Fruit fly (Drosophila melanogaster) whole organism, embryonic: ENCODE measurements around the gene CG7094.

Source experiments
- Abd-B ChIP-seq: fragments of 200-800 bp; sonication (Bioruptor generic); optimal IDR thresholded peaks from 2 replicates; lab custom pipeline; 2018; ENCODE audit warnings: missing biosample characterization, mild to moderate bottlenecking, missing genetic modification characterization, moderate library complexity
- Ada2b ChIP-seq: fragments of 200-800 bp; sonication (Bioruptor generic); IDR thresholded peaks from 2 replicates; pipeline ENCODE4 v1.3.6; 2022; ENCODE audit warnings: missing biosample characterization, missing genetic modification characterization
- Atf-2 ChIP-seq: fragments of 200-800 bp; sonication (Bioruptor generic); optimal IDR thresholded peaks from 2 replicates; lab custom pipeline; 2016; ENCODE audit warnings: missing biosample characterization, missing genetic modification characterization
- Bgb ChIP-seq: fragments of 200-800 bp; sonication (Bioruptor generic); IDR thresholded peaks from 2 replicates; pipeline ENCODE4 v1.3.6; 2022; ENCODE audit warnings: missing biosample characterization, missing genetic modification characterization; ENCODE audit not compliant: partially characterized antibody
- Bteb2 ChIP-seq: fragments of 200-800 bp; sonication (Bioruptor generic); optimal IDR thresholded peaks from 2 replicates; lab custom pipeline; 2016; ENCODE audit warnings: missing biosample characterization, missing genetic modification characterization
- CG12219 ChIP-seq: fragments of 200-800 bp; sonication (Bioruptor generic); optimal IDR thresholded peaks from 3 replicates; lab custom pipeline; 2018; ENCODE audit warnings: missing biosample characterization, mild to moderate bottlenecking, missing genetic modification characterization
- CG12391 ChIP-seq: fragments of 200-800 bp; sonication (Bioruptor generic); optimal IDR thresholded peaks from 3 replicates; lab custom pipeline; 2018; ENCODE audit warnings: missing biosample characterization, mild to moderate bottlenecking, missing genetic modification characterization, moderate library complexity
- CG14014 ChIP-seq: fragments of 200-800 bp; sonication (Bioruptor generic); IDR thresholded peaks from 2 replicates; pipeline ENCODE4 v1.3.6; 2022; ENCODE audit warnings: missing biosample characterization, missing genetic modification characterization
- CG1602 ChIP-seq: fragments of 200-800 bp; sonication (Bioruptor generic); optimal IDR thresholded peaks from 3 replicates; lab custom pipeline; 2016; ENCODE audit warnings: missing biosample characterization, missing genetic modification characterization
- CG1603 ChIP-seq: fragments of 200-800 bp; sonication (Bioruptor generic); optimal IDR thresholded peaks from 2 replicates; lab custom pipeline; 2019; ENCODE audit warnings: missing biosample characterization, mild to moderate bottlenecking, missing genetic modification characterization, moderate library complexity
- CG17186 ChIP-seq: fragments of 200-800 bp; sonication (Bioruptor generic); optimal IDR thresholded peaks from 3 replicates; lab custom pipeline; 2017; ENCODE audit warnings: missing biosample characterization, missing genetic modification reagents, missing genetic modification characterization
- CG17361 ChIP-seq: fragments of 200-800 bp; sonication (Bioruptor generic); IDR thresholded peaks from 3 replicates; pipeline ENCODE4 v1.3.6; 2022; ENCODE audit warnings: missing biosample characterization, missing genetic modification characterization
- CG17385 ChIP-seq: fragments of 200-800 bp; sonication (Bioruptor generic); optimal IDR thresholded peaks from 3 replicates; lab custom pipeline; 2018; ENCODE audit warnings: missing biosample characterization, mild to moderate bottlenecking, missing genetic modification characterization
- CG17568 ChIP-seq: fragments of 200-800 bp; sonication (Bioruptor generic); optimal IDR thresholded peaks from 2 replicates; lab custom pipeline; 2018; ENCODE audit warnings: missing biosample characterization, mild to moderate bottlenecking, missing genetic modification characterization, moderate library complexity
- CG18262 ChIP-seq: fragments of 200-800 bp; optimal IDR thresholded peaks from 3 replicates; lab custom pipeline; 2019; ENCODE audit warnings: missing biosample characterization, mild to moderate bottlenecking, missing genetic modification characterization, moderate library complexity
- CG2120 ChIP-seq: fragments of 200-800 bp; sonication (Bioruptor generic); optimal IDR thresholded peaks from 3 replicates; lab custom pipeline; 2016; ENCODE audit warnings: missing biosample characterization, missing genetic modification characterization
- CG2712 ChIP-seq: fragments of 200-800 bp; optimal IDR thresholded peaks from 3 replicates; lab custom pipeline; 2019; ENCODE audit warnings: missing biosample characterization, mild to moderate bottlenecking, missing genetic modification characterization, moderate library complexity
- CG30431 ChIP-seq: fragments of 200-800 bp; sonication (Bioruptor generic); optimal IDR thresholded peaks from 2 replicates; lab custom pipeline; 2017; ENCODE audit warnings: missing biosample characterization, missing genetic modification characterization
- CG31388 ChIP-seq: fragments of 200-800 bp; sonication (Bioruptor generic); optimal IDR thresholded peaks from 2 replicates; lab custom pipeline; 2016; ENCODE audit warnings: missing biosample characterization, missing genetic modification characterization
- CG33557 ChIP-seq: fragments of 200-800 bp; sonication (Bioruptor generic); optimal IDR thresholded peaks from 2 replicates; lab custom pipeline; 2019; ENCODE audit warnings: missing biosample characterization, mild to moderate bottlenecking, missing genetic modification characterization, moderate library complexity
- CG4424 ChIP-seq: fragments of 200-800 bp; sonication (Bioruptor generic); optimal IDR thresholded peaks from 3 replicates; lab custom pipeline; 2016; ENCODE audit warnings: missing biosample characterization, missing genetic modification characterization
- CG7556 ChIP-seq: fragments of 200-800 bp; sonication (Bioruptor generic); optimal IDR thresholded peaks from 2 replicates; lab custom pipeline; 2017; ENCODE audit warnings: missing biosample characterization, mild to moderate bottlenecking, missing genetic modification characterization
- CG8290 ChIP-seq, 3 experiments: fragments of 200-800 bp; sonication (Bioruptor generic); optimal IDR thresholded peaks; 2 replicates each; lab custom pipeline; 2016 to 2019; ENCODE audit warnings: missing biosample characterization in 3 of 3, missing genetic modification characterization in 3 of 3, mild to moderate bottlenecking in 2 of 3, moderate library complexity in 1 of 3
- CG8388 ChIP-seq: fragments of 200-800 bp; sonication (Bioruptor generic); optimal IDR thresholded peaks from 2 replicates; lab custom pipeline; 2019; ENCODE audit warnings: missing biosample characterization, mild to moderate bottlenecking, missing genetic modification characterization, moderate library complexity
- CG9609 ChIP-seq: fragments of 200-800 bp; sonication (Bioruptor generic); optimal IDR thresholded peaks from 3 replicates; lab custom pipeline; 2016; ENCODE audit warnings: missing biosample characterization, missing genetic modification characterization
- CG9727 ChIP-seq: fragments of 200-800 bp; sonication (Bioruptor generic); optimal IDR thresholded peaks from 3 replicates; lab custom pipeline; 2017; ENCODE audit warnings: missing biosample characterization, mild to moderate bottlenecking, missing genetic modification characterization
- CG9817 ChIP-seq: fragments of 200-800 bp; sonication (Bioruptor generic); optimal IDR thresholded peaks from 2 replicates; lab custom pipeline; 2018; ENCODE audit warnings: missing biosample characterization, mild to moderate bottlenecking, missing genetic modification characterization, moderate library complexity
- CrebB ChIP-seq: fragments of 200-800 bp; sonication (Bioruptor generic); optimal IDR thresholded peaks from 3 replicates; lab custom pipeline; 2018; ENCODE audit warnings: missing biosample characterization, mild to moderate bottlenecking, missing genetic modification characterization
- Hmr ChIP-seq: fragments of 200-800 bp; sonication (Bioruptor generic); optimal IDR thresholded peaks from 3 replicates; lab custom pipeline; 2017; ENCODE audit warnings: mild to moderate bottlenecking, missing biosample characterization, missing genetic modification reagents, missing genetic modification characterization
- Jarid2 ChIP-seq: fragments of 200-800 bp; sonication (Bioruptor generic); optimal IDR thresholded peaks from 3 replicates; lab custom pipeline; 2017; ENCODE audit warnings: mild to moderate bottlenecking, missing biosample characterization, missing genetic modification reagents, missing genetic modification characterization
- NfI ChIP-seq: fragments of 200-800 bp; sonication (Bioruptor generic); optimal IDR thresholded peaks from 3 replicates; lab custom pipeline; 2018; ENCODE audit warnings: missing biosample characterization, mild to moderate bottlenecking, missing genetic modification characterization, moderate library complexity
- ap ChIP-seq: fragments of 200-800 bp; sonication (Bioruptor generic); IDR thresholded peaks from 2 replicates; pipeline ENCODE4 v1.3.6; 2022; ENCODE audit warnings: missing biosample characterization, missing genetic modification characterization
- az2 ChIP-seq: fragments of 200-800 bp; sonication (Bioruptor generic); optimal IDR thresholded peaks from 3 replicates; lab custom pipeline; 2016; ENCODE audit warnings: missing biosample characterization, missing genetic modification characterization
- bab2 ChIP-seq: fragments of 200-800 bp; sonication (Bioruptor generic); optimal IDR thresholded peaks from 2 replicates; lab custom pipeline; 2016; ENCODE audit warnings: missing biosample characterization, missing genetic modification characterization
- bcd ChIP-seq: fragments of 200-800 bp; sonication (Bioruptor generic); optimal IDR thresholded peaks from 2 replicates; lab custom pipeline; 2017; ENCODE audit warnings: missing biosample characterization, mild to moderate bottlenecking, missing genetic modification characterization
- bsh ChIP-seq, 2 experiments: fragments of 200-800 bp; sonication (Bioruptor generic); optimal IDR thresholded peaks; 2 replicates each; lab custom pipeline; 2017 to 2018; ENCODE audit warnings: mild to moderate bottlenecking in 2 of 2, missing biosample characterization in 2 of 2, missing genetic modification characterization in 2 of 2, moderate library complexity in 1 of 2
- caup ChIP-seq: fragments of 200-800 bp; sonication (Bioruptor generic); optimal IDR thresholded peaks from 3 replicates; lab custom pipeline; 2017; ENCODE audit warnings: missing biosample characterization, mild to moderate bottlenecking, missing genetic modification characterization, moderate library complexity; ENCODE audit not compliant: severe bottlenecking
- dpn ChIP-seq, 2 experiments: fragments of 200-800 bp; sonication (Bioruptor generic); optimal IDR thresholded peaks; 3 replicates each; lab custom pipeline; 2016; ENCODE audit warnings: missing biosample characterization in 2 of 2, missing genetic modification characterization in 2 of 2
- gcm ChIP-seq: fragments of 200-800 bp; sonication (Bioruptor generic); optimal IDR thresholded peaks from 2 replicates; lab custom pipeline; 2019; ENCODE audit warnings: missing biosample characterization, mild to moderate bottlenecking, missing genetic modification characterization, moderate library complexity
- hbn ChIP-seq: fragments of 200-800 bp; sonication (Bioruptor generic); IDR thresholded peaks from 2 replicates; pipeline ENCODE4 v1.3.6; 2022; ENCODE audit warnings: missing biosample characterization, missing genetic modification characterization; ENCODE audit not compliant: partially characterized antibody
- her ChIP-seq: fragments of 200-800 bp; sonication (Bioruptor generic); optimal IDR thresholded peaks from 2 replicates; lab custom pipeline; 2016; ENCODE audit warnings: missing biosample characterization, missing genetic modification characterization
- peb ChIP-seq: fragments of 200-800 bp; sonication (Bioruptor generic); IDR thresholded peaks from 2 replicates; pipeline ENCODE4 v1.3.6; 2022; ENCODE audit warnings: missing biosample characterization, missing genetic modification characterization
- ro ChIP-seq: fragments of 200-800 bp; sonication (Bioruptor generic); IDR thresholded peaks from 2 replicates; pipeline ENCODE4 v1.3.6; 2022; ENCODE audit warnings: missing biosample characterization, missing genetic modification characterization
- sc ChIP-seq, 3 experiments: fragments of >200 bp in 2 of 3; fragments of 200-800 bp in 1 of 3; sonication (Bioruptor generic) in 1 of 3; optimal IDR thresholded peaks; 2 replicates in 2 of 3; 3 replicates in 1 of 3; lab custom pipeline; 2017; ENCODE audit warnings: mild to moderate bottlenecking in 1 of 3, missing biosample characterization in 1 of 3, missing genetic modification characterization in 1 of 3, missing genetic modification reagents in 1 of 3
- shn ChIP-seq: fragments of 200-800 bp; sonication (Bioruptor generic); optimal IDR thresholded peaks from 3 replicates; lab custom pipeline; 2016; ENCODE audit warnings: missing biosample characterization, missing genetic modification characterization
- slbo ChIP-seq: fragments of 200-800 bp; sonication (Bioruptor generic); IDR thresholded peaks from 2 replicates; pipeline ENCODE4 v1.3.6; 2022; ENCODE audit warnings: missing biosample characterization, missing genetic modification characterization
- sob ChIP-seq: fragments of 200-800 bp; sonication (Bioruptor generic); IDR thresholded peaks from 2 replicates; pipeline ENCODE4 v1.3.6; 2022; ENCODE audit warnings: missing biosample characterization, missing genetic modification characterization
- unpg ChIP-seq: fragments of 200-800 bp; sonication (Bioruptor generic); optimal IDR thresholded peaks from 3 replicates; lab custom pipeline; 2018; ENCODE audit warnings: missing biosample characterization, mild to moderate bottlenecking, missing genetic modification characterization, moderate library complexity

CG7094 gene

DNA sequence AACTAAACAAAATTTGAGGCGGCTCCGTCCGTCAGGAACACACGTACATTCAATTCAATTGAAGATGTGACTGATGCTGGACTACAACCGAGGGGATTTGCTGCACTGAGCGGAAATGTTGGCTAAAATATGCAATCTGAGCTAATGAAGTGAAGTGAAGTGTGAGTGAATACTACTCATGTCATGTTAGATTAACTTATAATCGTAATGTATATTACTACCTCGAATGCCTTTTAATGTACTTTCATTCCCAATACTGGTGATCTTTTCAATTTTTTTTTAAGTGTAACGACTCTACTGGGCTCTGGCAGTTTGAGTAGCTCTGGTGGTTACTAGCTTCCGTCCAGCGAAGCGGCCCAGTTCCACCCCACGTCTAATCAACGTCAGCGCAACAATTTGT lies 27.4 kb upstream of the CG7094 start (continued):
- TF ChIP-seq sob (GFP tag; lab: Robert Waterston, UW) (peak; percentile 18; the same call in 1 of the 2 replicates), CG2120 (GFP tag; lab: Kevin White, UChicago) (peak; percentile 27), her (peak; percentile 48), bsh (GFP tag; optimal IDR thresholded peaks at IDR 0.05; lab: Kevin White, UChicago) (peak in 1 of 2 experiments; percentile 76), ap (GFP tag; lab: Robert Waterston, UW) (no peak), CG7556 (GFP tag; lab: Kevin White, UChicago) (peak; percentile 65), CG17186 (GFP tag; lab: Kevin White, UChicago) (no peak), CG17385 (GFP tag; lab: Kevin White, UChicago) (peak; percentile 31), CG4424 (GFP tag; lab: Kevin White, UChicago) (peak; percentile 10), az2 (peak; percentile 51), hbn (no peak), peb (GFP tag; lab: Robert Waterston, UW) (no peak), Jarid2 (no peak), dpn (GFP tag; optimal IDR thresholded peaks at IDR 0.05; lab: Kevin White, UChicago) (peak in 1 of 2 experiments; percentile 52), Atf-2 (peak; percentile 38), NfI (GFP tag; lab: Kevin White, UChicago) (peak; percentile 2), unpg (GFP tag; lab: Kevin White, UChicago) (peak; percentile 63), CG17568 (GFP tag; lab: Kevin White, UChicago) (no peak), CG1602 (GFP tag; lab: Kevin White, UChicago) (peak; percentile 41), Bgb (GFP tag; lab: Robert Waterston, UW) (no peak), caup (GFP tag; lab: Kevin White, UChicago) (peak; percentile 3), Ada2b (GFP tag; lab: Robert Waterston, UW) (no peak), CrebB (tag; lab: Kevin White, UChicago) (peak; percentile 1), CG17361 (GFP tag; lab: Robert Waterston, UW) (no peak), CG14014 (GFP tag; lab: Robert Waterston, UW) (0 out of 2 replicates have a peak, but pooled peaks have one; percentile 8), CG31388 (GFP tag; lab: Kevin White, UChicago) (no peak), CG12219 (GFP tag; lab: Kevin White, UChicago) (peak; percentile 59), CG1603 (tag; lab: Kevin White, UChicago) (peak; percentile 79), CG12391 (peak; percentile 62), CG8290 (GFP tag; optimal IDR thresholded peaks at IDR 0.05; lab: Kevin White, UChicago) (no peak), CG8290 (tag; optimal IDR thresholded peaks at IDR 0.05; lab: Kevin White, UChicago) (peak in 1 of 2 experiments; percentile 37), CG2712 (tag; lab: Kevin White, UChicago) (peak; percentile 35), CG9817 (peak; percentile 12), Abd-B (GFP tag; lab: Kevin White, UChicago) (peak; percentile 26), slbo (GFP tag; lab: Robert Waterston, UW) (0 out of 2 replicates have a peak, but pooled peaks have one; percentile 8), CG9727 (GFP tag; lab: Kevin White, UChicago) (peak; percentile 52), CG8388 (GFP tag; lab: Kevin White, UChicago) (peak; percentile 61), bcd (GFP tag; lab: Kevin White, UChicago) (no peak), shn (GFP tag; lab: Kevin White, UChicago) (no peak), bab2 (GFP tag; lab: Kevin White, UChicago) (peak; percentile 13), sc (optimal IDR thresholded peaks at IDR 0.05; lab: Kevin White, UChicago) (no peak), sc (GFP tag; optimal IDR thresholded peaks at IDR 0.05; lab: Kevin White, UChicago) (peak; percentile 36), CG9609 (GFP tag; lab: Kevin White, UChicago) (peak; percentile 38), CG18262 (tag; lab: Kevin White, UChicago) (peak; percentile 7), CG33557 (GFP tag; lab: Kevin White, UChicago) (peak; percentile 27), Bteb2 (GFP tag; lab: Kevin White, UChicago) (no peak), gcm (GFP tag; lab: Kevin White, UChicago) (peak; percentile 54), Hmr (GFP tag; lab: Kevin White, UChicago) (peak; percentile 40), CG30431 (peak; percentile 12), ro (GFP tag; lab: Robert Waterston, UW) (no peak)
